Worm (Caenorhabditis elegans) whole organism, young adult: ENCODE measurements around the gene nhr-198.
A peak's percentile ranks its signal among the peaks of the same experiment; 100 is the strongest.

Source experiments
- B0035.1 ChIP-seq: sonication (generic microtip); optimal IDR thresholded peaks from 2 replicates; lab custom pipeline; 2016; ENCODE audit warnings: missing genetic modification characterization, mild to moderate bottlenecking, missing compliant biosample characterization, missing genotype, missing genetic modification reagents
- B0261.1 ChIP-seq: sonication (generic microtip); optimal IDR thresholded peaks from 2 replicates; lab custom pipeline; 2016; ENCODE audit warnings: mild to moderate bottlenecking, missing genetic modification characterization, moderate library complexity, missing compliant biosample characterization
- C17E4.6 ChIP-seq: fragments of 200-800 bp; sonication (Bioruptor generic); IDR thresholded peaks from 2 replicates; pipeline ENCODE4 v1.3.6; 2022; ENCODE audit warnings: missing genetic modification reagents, missing genetic modification characterization, missing compliant biosample characterization
- D2030.7 ChIP-seq: fragments of 200-800 bp; sonication (Bioruptor generic); IDR thresholded peaks from 2 replicates; pipeline ENCODE4 v1.3.6; 2022; ENCODE audit warnings: missing genetic modification reagents, missing genetic modification characterization, missing compliant biosample characterization
- F39B2.1 ChIP-seq: fragments of 200-800 bp; sonication (Bioruptor generic); IDR thresholded peaks from 2 replicates; pipeline ENCODE4 v1.3.6; 2022; ENCODE audit warnings: missing genetic modification reagents, missing genetic modification characterization, missing compliant biosample characterization
- F49E8.2 ChIP-seq: sonication (generic microtip); optimal IDR thresholded peaks from 3 replicates; lab custom pipeline; 2017; ENCODE audit warnings: missing genetic modification characterization, mild to moderate bottlenecking, missing compliant biosample characterization, antibody characterized with exemption, moderate library complexity; ENCODE audit not compliant: insufficient read depth
- F57C9.4 ChIP-seq: sonication (generic microtip); optimal IDR thresholded peaks from 2 replicates; lab custom pipeline; 2017; ENCODE audit warnings: mild to moderate bottlenecking, missing genetic modification characterization, missing compliant biosample characterization
- K11D2.4 ChIP-seq: fragments of 200-800 bp; sonication (Bioruptor generic); IDR thresholded peaks from 2 replicates; pipeline ENCODE4 v1.3.6; 2022; ENCODE audit warnings: missing genetic modification reagents, missing genetic modification characterization, missing compliant biosample characterization
- K12H6.12 ChIP-seq: fragments of 200-800 bp; sonication (Bioruptor generic); optimal IDR thresholded peaks from 2 replicates; lab custom pipeline; 2018; ENCODE audit warnings: mild to moderate bottlenecking, missing genetic modification characterization, missing compliant biosample characterization
- Y56A3A.18 ChIP-seq: fragments of 200-800 bp; sonication (Bioruptor generic); IDR thresholded peaks from 2 replicates; pipeline ENCODE4 v1.3.6; 2022; ENCODE audit warnings: missing genetic modification reagents, missing genetic modification characterization, missing compliant biosample characterization
- Y95B8A.8 ChIP-seq: fragments of 200-800 bp; sonication (Bioruptor generic); IDR thresholded peaks from 2 replicates; pipeline ENCODE4 v1.3.6; 2022; ENCODE audit warnings: missing genetic modification reagents, missing genetic modification characterization, missing compliant biosample characterization
- aptf-2 ChIP-seq: fragments of 200-800 bp; sonication (Bioruptor generic); conservative IDR thresholded peaks from 2 replicates; pipeline ENCODE4 v1.3.6; 2022; ENCODE audit warnings: missing genetic modification reagents, missing genetic modification characterization, missing compliant biosample characterization
- aptf-3 ChIP-seq: fragments of 200-800 bp; sonication (Bioruptor generic); IDR thresholded peaks from 2 replicates; pipeline ENCODE4 v1.3.6; 2022; ENCODE audit warnings: missing genetic modification characterization, missing compliant biosample characterization
- atf-7 ChIP-seq: sonication (generic microtip); optimal IDR thresholded peaks from 2 replicates; lab custom pipeline; 2017; ENCODE audit warnings: mild to moderate bottlenecking, missing genetic modification characterization, missing compliant biosample characterization
- attf-3 ChIP-seq: fragments of 200-800 bp; sonication (Bioruptor generic); conservative IDR thresholded peaks from 2 replicates; pipeline ENCODE4 v1.3.6; 2022; ENCODE audit warnings: missing genetic modification reagents, missing genetic modification characterization, missing compliant biosample characterization
- attf-5 ChIP-seq: fragments of 200-800 bp; sonication (Bioruptor generic); optimal IDR thresholded peaks from 2 replicates; lab custom pipeline; 2018; ENCODE audit warnings: mild to moderate bottlenecking, missing genetic modification characterization, missing compliant biosample characterization
- bed-2 ChIP-seq: fragments of 200-800 bp; sonication (Bioruptor generic); IDR thresholded peaks from 2 replicates; pipeline ENCODE4 v1.3.6; 2022; ENCODE audit warnings: missing genetic modification reagents, missing genetic modification characterization, missing compliant biosample characterization
- ccch-3 ChIP-seq: fragments of 200-800 bp; sonication (Bioruptor generic); optimal IDR thresholded peaks from 2 replicates; lab custom pipeline; 2018; ENCODE audit warnings: mild to moderate bottlenecking, missing genetic modification characterization, missing compliant biosample characterization
- ceh-91 ChIP-seq: fragments of 200-800 bp; sonication (Bioruptor generic); IDR thresholded peaks from 2 replicates; pipeline ENCODE4 v1.3.6; 2022; ENCODE audit warnings: missing genetic modification reagents, missing genetic modification characterization, missing compliant biosample characterization
- dpl-1 ChIP-seq: fragments of 150-350 bp; optimal IDR thresholded peaks from 2 replicates; lab custom pipeline; 2014; ENCODE audit warnings: missing biosample characterization, missing genetic modification reagents, missing genetic modification characterization
- egrh-3 ChIP-seq: fragments of 200-800 bp; sonication (Bioruptor generic); IDR thresholded peaks from 2 replicates; pipeline ENCODE4 v1.3.6; 2022; ENCODE audit warnings: missing genetic modification reagents, missing genetic modification characterization, missing compliant biosample characterization
- hlh-26 ChIP-seq: fragments of 200-800 bp; sonication (Bioruptor generic); conservative IDR thresholded peaks from 2 replicates; pipeline ENCODE4 v1.3.6; 2022; ENCODE audit warnings: missing genetic modification reagents, missing genetic modification characterization, missing compliant biosample characterization
- hmg-1.2 ChIP-seq: fragments of 200-800 bp; sonication (Bioruptor generic); IDR thresholded peaks from 2 replicates; pipeline ENCODE4 v1.3.6; 2022; ENCODE audit warnings: missing genetic modification reagents, missing genetic modification characterization, missing compliant biosample characterization
- hmg-20 ChIP-seq: fragments of 200-800 bp; sonication (Bioruptor generic); IDR thresholded peaks from 2 replicates; pipeline ENCODE4 v1.3.6; 2022; ENCODE audit warnings: missing genetic modification reagents, missing genetic modification characterization, missing compliant biosample characterization
- lag-1 ChIP-seq: fragments of 200-800 bp; sonication (Bioruptor generic); IDR thresholded peaks from 2 replicates; pipeline ENCODE4 v1.3.6; 2022; ENCODE audit warnings: missing genetic modification reagents, missing genetic modification characterization, missing compliant biosample characterization
- let-526 ChIP-seq: fragments of 200-800 bp; sonication (Bioruptor generic); IDR thresholded peaks from 2 replicates; pipeline ENCODE4 v1.3.6; 2022; ENCODE audit warnings: missing genetic modification reagents, missing genetic modification characterization, missing compliant biosample characterization
- let-607 ChIP-seq, 2 experiments: fragments of 200-800 bp in 1 of 2; sonication (Bioruptor generic) in 1 of 2; sonication (generic microtip) in 1 of 2; optimal IDR thresholded peaks; 2 replicates each; lab custom pipeline; 2016 to 2018; ENCODE audit warnings: mild to moderate bottlenecking in 2 of 2, missing compliant biosample characterization in 2 of 2, missing genetic modification characterization in 2 of 2, moderate library complexity in 2 of 2, missing genotype in 1 of 2
- madf-3 ChIP-seq: fragments of 200-800 bp; sonication (Bioruptor generic); IDR thresholded peaks from 2 replicates; pipeline ENCODE4 v1.3.6; 2022; ENCODE audit warnings: missing genetic modification reagents, missing genetic modification characterization, missing compliant biosample characterization
- madf-6 ChIP-seq: fragments of 200-800 bp; sonication (Bioruptor generic); IDR thresholded peaks from 2 replicates; pipeline ENCODE4 v1.3.6; 2022; ENCODE audit warnings: missing genetic modification reagents, missing genetic modification characterization, missing compliant biosample characterization
- mcd-1 ChIP-seq: fragments of 200-800 bp; sonication (Bioruptor generic); IDR thresholded peaks from 2 replicates; pipeline ENCODE4 v1.3.6; 2022; ENCODE audit warnings: missing genetic modification reagents, missing genetic modification characterization, missing compliant biosample characterization
- nfya-2 ChIP-seq: fragments of 200-800 bp; sonication (Bioruptor generic); IDR thresholded peaks from 2 replicates; pipeline ENCODE4 v1.3.6; 2022; ENCODE audit warnings: missing genetic modification reagents, missing genetic modification characterization, missing compliant biosample characterization
- nhr-120 ChIP-seq: fragments of 200-800 bp; sonication (Bioruptor generic); IDR thresholded peaks from 2 replicates; pipeline ENCODE4 v1.3.6; 2022; ENCODE audit warnings: missing genetic modification characterization, missing compliant biosample characterization
- nhr-179 ChIP-seq: sonication (generic microtip); optimal IDR thresholded peaks from 2 replicates; lab custom pipeline; 2016; ENCODE audit warnings: mild to moderate bottlenecking, missing genetic modification characterization, missing compliant biosample characterization
- pha-4 ChIP-seq: fragments of 150-350 bp; sonication (generic microtip); optimal IDR thresholded peaks from 2 replicates; lab custom pipeline; 2014; ENCODE audit warnings: missing biosample characterization, missing genetic modification reagents, missing genetic modification characterization
- rcor-1 ChIP-seq: fragments of 200-800 bp; sonication (Bioruptor generic); IDR thresholded peaks from 2 replicates; pipeline ENCODE4 v1.3.6; 2022; ENCODE audit warnings: missing genetic modification reagents, missing genetic modification characterization, missing compliant biosample characterization
- repo-1 ChIP-seq: sonication (generic microtip); optimal IDR thresholded peaks from 2 replicates; lab custom pipeline; 2017; ENCODE audit warnings: mild to moderate bottlenecking, missing genetic modification characterization, missing compliant biosample characterization
- rpc-1 ChIP-seq, 2 experiments: fragments of 150-350 bp in 1 of 2; sonication (generic microtip) in 1 of 2; optimal IDR thresholded peaks; 2 replicates each; lab custom pipeline; 2014 to 2018; ENCODE audit warnings: missing biosample characterization in 1 of 2, missing genetic modification characterization in 1 of 2, missing genetic modification reagents in 1 of 2, missing genotype in 1 of 2
- sea-2 ChIP-seq: fragments of 200-800 bp; sonication (Bioruptor generic); IDR thresholded peaks from 2 replicates; pipeline ENCODE4 v1.3.6; 2022; ENCODE audit warnings: missing genetic modification characterization, missing compliant biosample characterization
- snpc-1.1 ChIP-seq: sonication (generic microtip); optimal IDR thresholded peaks from 2 replicates; lab custom pipeline; 2017; ENCODE audit warnings: missing genetic modification characterization, mild to moderate bottlenecking, missing compliant biosample characterization, antibody characterized with exemption, moderate library complexity, missing genotype, missing genetic modification reagents; ENCODE audit not compliant: insufficient read depth
- snpc-3.4 ChIP-seq: sonication (generic microtip); optimal IDR thresholded peaks from 2 replicates; lab custom pipeline; 2017; ENCODE audit warnings: missing genetic modification characterization, mild to moderate bottlenecking, missing compliant biosample characterization, antibody characterized with exemption, moderate library complexity, missing genotype, missing genetic modification reagents
- somi-1 ChIP-seq: fragments of 200-800 bp; sonication (Bioruptor generic); optimal IDR thresholded peaks from 2 replicates; lab custom pipeline; 2018; ENCODE audit warnings: mild to moderate bottlenecking, missing genetic modification characterization, missing compliant biosample characterization
- tbx-9 ChIP-seq: sonication (generic microtip); optimal IDR thresholded peaks from 2 replicates; lab custom pipeline; 2016; ENCODE audit warnings: borderline replicate concordance, missing genetic modification characterization, inconsistent platforms, missing compliant biosample characterization
- tlf-1 ChIP-seq: fragments of 200-800 bp; sonication (Bioruptor generic); optimal IDR thresholded peaks from 2 replicates; lab custom pipeline; 2018; ENCODE audit warnings: mild to moderate bottlenecking, missing genetic modification characterization, missing compliant biosample characterization
- ztf-6 ChIP-seq: fragments of 200-800 bp; sonication (Bioruptor generic); IDR thresholded peaks from 2 replicates; pipeline ENCODE4 v1.3.6; 2022; ENCODE audit warnings: missing genetic modification reagents, missing genetic modification characterization, missing compliant biosample characterization

nhr-198 gene

ce11 chrV:15707982-15708381 lies 14.2 kb downstream of the nhr-198 start:
- TF ChIP-seq somi-1 (GFP tag; lab: Kevin White, UChicago) (peak; percentile 27), madf-3 (GFP tag; lab: Robert Waterston, UW) (no peak)

ce11 chrV:15710401-15710800 lies 16.6 kb downstream of the nhr-198 start, which contains the start of gene Y6E2A.1:
Gene Y6E2A.1, minus strand, starts transcription at chrV:15710501.
- TF ChIP-seq K11D2.4 (no peak), madf-6 (GFP tag; lab: Robert Waterston, UW) (no peak), F49E8.2 (tag; lab: Kevin White, UChicago) (no peak), lag-1 (GFP tag; lab: Robert Waterston, UW) (no peak), F57C9.4 (tag; lab: Kevin White, UChicago) (no peak), Y56A3A.18 (GFP tag; lab: Robert Waterston, UW) (no peak), nhr-120 (GFP tag; lab: Robert Waterston, UW) (no peak), attf-5 (GFP tag; lab: Kevin White, UChicago) (no peak), tlf-1 (no peak), attf-3 (GFP tag; lab: Robert Waterston, UW) (no peak), B0261.1 (tag; lab: Kevin White, UChicago) (no peak), hmg-1.2 (GFP tag; lab: Robert Waterston, UW) (no peak), snpc-1.1 (tag; lab: Kevin White, UChicago) (no peak), tbx-9 (tag; lab: Kevin White, UChicago) (no peak), nfya-2 (GFP tag; lab: Robert Waterston, UW) (no peak), K12H6.12 (tag; lab: Kevin White, UChicago) (no peak), Y95B8A.8 (GFP tag; lab: Robert Waterston, UW) (no peak), aptf-2 (no peak), aptf-3 (GFP tag; lab: Robert Waterston, UW) (no peak)

DNA sequence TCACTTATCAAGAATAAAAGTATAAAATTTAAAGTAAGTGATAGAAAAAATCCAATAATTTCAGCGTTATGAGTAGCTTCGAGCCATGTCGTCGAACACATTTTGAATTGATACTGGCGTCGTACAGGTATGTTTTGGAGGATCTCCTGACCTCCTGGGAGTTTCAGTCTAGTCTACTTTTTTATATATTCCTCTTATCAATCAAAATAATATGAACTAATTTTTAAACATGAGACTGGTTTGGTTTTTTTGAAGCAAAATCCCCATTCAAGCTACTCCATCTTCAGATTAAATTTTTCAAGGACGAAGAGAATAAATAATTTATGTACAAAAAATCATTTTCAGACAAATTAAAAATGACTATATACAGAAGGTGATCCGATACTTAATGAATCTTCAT lies 18.1 kb downstream of the nhr-198 start, which contains the start of gene str-101:
Gene str-101 (minus strand): TSS at position 101 of the 400 bp plus-strand sequence.
- no peak for TF ChIP-seq K11D2.4
- TF ChIP-seq dpl-1 (GFP tag; lab: Kevin White, UChicago): no peak
- no peak for TF ChIP-seq let-526 (GFP tag; lab: Robert Waterston, UW)
- TF ChIP-seq rcor-1 (GFP tag; lab: Robert Waterston, UW): no peak
- no peak for TF ChIP-seq pha-4 (tag; lab: Kevin White, UChicago)
- TF ChIP-seq K12H6.12 (tag; lab: Kevin White, UChicago): no peak
- no peak for TF ChIP-seq attf-5 (GFP tag; lab: Kevin White, UChicago)
- TF ChIP-seq C17E4.6: no peak
- TF ChIP-seq F39B2.1: no peak
- TF ChIP-seq atf-7 (tag; lab: Kevin White, UChicago): no peak
- no peak for TF ChIP-seq egrh-3 (GFP tag; lab: Robert Waterston, UW)
- TF ChIP-seq tlf-1: no peak
- TF ChIP-seq repo-1 (tag; lab: Kevin White, UChicago): no peak
- no peak for TF ChIP-seq mcd-1 (GFP tag; lab: Robert Waterston, UW)
- TF ChIP-seq ztf-6: no peak
- no peak for TF ChIP-seq bed-2 (GFP tag; lab: Robert Waterston, UW)

DNA sequence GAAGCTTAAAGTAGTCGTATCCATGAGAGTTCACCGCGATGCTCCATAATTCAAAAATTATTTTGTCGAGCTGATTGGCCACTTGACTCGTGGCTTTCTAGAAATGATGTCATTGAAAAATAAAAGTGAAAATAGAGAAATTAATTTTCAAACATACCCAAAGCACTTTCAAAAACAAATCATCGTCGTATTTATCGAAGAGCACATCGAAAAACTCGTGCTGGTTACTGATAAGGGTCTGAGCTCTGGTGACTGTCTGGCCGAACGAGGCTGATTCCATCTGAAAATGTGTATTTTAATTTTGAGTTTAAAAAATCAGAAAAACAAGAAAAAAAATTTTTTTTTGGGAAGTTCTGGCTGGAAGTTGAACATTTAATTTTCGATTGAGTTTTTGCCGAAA lies 18.6 kb downstream of the nhr-198 start:
- TF ChIP-seq nhr-179 (tag; lab: Kevin White, UChicago) (no peak), hlh-26 (no peak), snpc-3.4 (tag; lab: Kevin White, UChicago) (no peak), sea-2 (GFP tag; lab: Robert Waterston, UW) (no peak), atf-7 (tag; lab: Kevin White, UChicago) (no peak), rpc-1 (optimal IDR thresholded peaks at IDR 0.05; lab: Kevin White, UChicago) (no peak), rpc-1 (tag; optimal IDR thresholded peaks at IDR 0.05; lab: Kevin White, UChicago) (no peak), D2030.7 (GFP tag; lab: Robert Waterston, UW) (no peak), hmg-20 (GFP tag; lab: Robert Waterston, UW) (no peak), B0035.1 (tag; lab: Kevin White, UChicago) (no peak), ceh-91 (GFP tag; lab: Robert Waterston, UW) (no peak), let-607 (tag; optimal IDR thresholded peaks at IDR 0.05; lab: Kevin White, UChicago) (no peak), ccch-3 (GFP tag; lab: Kevin White, UChicago) (no peak)
